Worm (Caenorhabditis elegans) whole organism, late embryonic: ENCODE results near the gene C08F1.6.

Source experiments
- C08G9.2 ChIP-seq: sonication (generic microtip); optimal IDR thresholded peaks from 2 replicates; lab custom pipeline; 2016; ENCODE audit warnings: mild to moderate bottlenecking, missing genetic modification characterization, moderate library complexity, missing compliant biosample characterization
- T23F11.4 ChIP-seq: fragments of 200-800 bp; sonication (Bioruptor generic); optimal IDR thresholded peaks from 2 replicates; lab custom pipeline; 2018; ENCODE audit warnings: mild to moderate bottlenecking, missing genetic modification characterization, missing compliant biosample characterization
- ama-1 ChIP-seq: fragments of 150-350 bp; optimal IDR thresholded peaks from 2 replicates; lab custom pipeline; 2014
- ceh-18 ChIP-seq: sonication (generic microtip); optimal IDR thresholded peaks from 2 replicates; lab custom pipeline; 2016; ENCODE audit warnings: missing genetic modification characterization, missing compliant biosample characterization
- ceh-34 ChIP-seq: sonication (generic microtip); optimal IDR thresholded peaks from 2 replicates; lab custom pipeline; 2016; ENCODE audit warnings: mild to moderate bottlenecking, missing genetic modification characterization, missing compliant biosample characterization
- che-1 ChIP-seq: sonication (generic microtip); optimal IDR thresholded peaks from 2 replicates; lab custom pipeline; 2016; ENCODE audit warnings: mild to moderate bottlenecking, missing genetic modification characterization, missing compliant biosample characterization
- elt-2 ChIP-seq: sonication (generic microtip); optimal IDR thresholded peaks from 2 replicates; lab custom pipeline; 2016; ENCODE audit warnings: missing genetic modification reagents, missing genetic modification characterization, missing compliant biosample characterization
- fkh-10 ChIP-seq: fragments of 150-350 bp; optimal IDR thresholded peaks from 2 replicates; lab custom pipeline; 2014; ENCODE audit warnings: missing biosample characterization, missing genetic modification reagents, missing genetic modification characterization
- mec-3 ChIP-seq: sonication (generic microtip); optimal IDR thresholded peaks from 2 replicates; lab custom pipeline; 2016; ENCODE audit warnings: borderline replicate concordance, missing genetic modification characterization, missing compliant biosample characterization
- odd-2 ChIP-seq: sonication (generic microtip); optimal IDR thresholded peaks from 2 replicates; lab custom pipeline; 2017; ENCODE audit warnings: antibody characterized with exemption, mild to moderate bottlenecking, missing genetic modification characterization, missing compliant biosample characterization
- pag-3 ChIP-seq: sonication (generic microtip); optimal IDR thresholded peaks from 2 replicates; lab custom pipeline; 2016; ENCODE audit warnings: missing compliant biosample characterization, missing genetic modification characterization, borderline replicate concordance
- pax-1 ChIP-seq: fragments of 150-350 bp; optimal IDR thresholded peaks from 2 replicates; lab custom pipeline; 2014; ENCODE audit warnings: missing biosample characterization, missing genetic modification characterization
- pha-4 ChIP-seq: fragments of 150-350 bp; optimal IDR thresholded peaks from 2 replicates; lab custom pipeline; 2018; ENCODE audit warnings: missing biosample characterization, missing genetic modification reagents, missing genetic modification characterization

- TF ChIP-seq fkh-10 (no peak), odd-2 (tag; lab: Kevin White, UChicago) (no peak), ama-1 (no peak), elt-2 (no peak), pag-3 (tag; lab: Kevin White, UChicago) (no peak), pax-1 (tag; lab: Kevin White, UChicago) (no peak), che-1 (tag; lab: Kevin White, UChicago) (no peak), ceh-18 (tag; lab: Kevin White, UChicago) (no peak), mec-3 (no peak), T23F11.4 (GFP tag; lab: Kevin White, UChicago) (no peak), C08G9.2 (tag; lab: Kevin White, UChicago) (no peak), ceh-34 (tag; lab: Kevin White, UChicago) (no peak), pha-4 (no peak)
Measured at ce11 chrII:1788087-1788486, at the start of gene C08F1.6, which contains the start of gene fbxb-13.
